Worm (Caenorhabditis elegans) whole organism, L4 larva: ENCODE measurements around the gene T01C8.2.

Experiments used
- D1046.2 ChIP-seq: fragments of 200-800 bp; sonication (Bioruptor generic); IDR thresholded peaks from 2 replicates; pipeline ENCODE4 v1.3.6; 2022; ENCODE audit warnings: missing genetic modification characterization, missing compliant biosample characterization
- F10B5.3 ChIP-seq: sonication (generic microtip); optimal IDR thresholded peaks from 2 replicates; lab custom pipeline; 2016; ENCODE audit warnings: mild to moderate bottlenecking, missing genetic modification characterization, missing compliant biosample characterization
- F26F4.8 ChIP-seq: fragments of 200-800 bp; sonication (Bioruptor generic); conservative IDR thresholded peaks from 2 replicates; pipeline ENCODE4 v1.3.6; 2022; ENCODE audit warnings: missing genetic modification characterization, missing compliant biosample characterization
- F37D6.2 ChIP-seq: sonication (generic microtip); optimal IDR thresholded peaks from 2 replicates; lab custom pipeline; 2016; ENCODE audit warnings: mild to moderate bottlenecking, missing genetic modification characterization, missing compliant biosample characterization
- F44E2.7 ChIP-seq: fragments of 200-800 bp; sonication (Bioruptor generic); IDR thresholded peaks from 2 replicates; pipeline ENCODE4 v2.1.2; 2022; ENCODE audit warnings: missing genetic modification characterization, missing compliant biosample characterization
- R02D3.7 ChIP-seq: fragments of 150-350 bp; sonication (generic microtip); optimal IDR thresholded peaks from 3 replicates; lab custom pipeline; 2014; ENCODE audit warnings: missing biosample characterization, missing genetic modification characterization
- Y48G9A.11 ChIP-seq: fragments of 200-800 bp; sonication (Bioruptor generic); IDR thresholded peaks from 2 replicates; pipeline ENCODE4 v1.3.6; 2022; ENCODE audit warnings: missing genetic modification reagents, missing genetic modification characterization, missing compliant biosample characterization
- Y75B8A.6 ChIP-seq: fragments of 200-800 bp; sonication (Bioruptor generic); IDR thresholded peaks from 2 replicates; pipeline ENCODE4 v1.3.6; 2022; ENCODE audit warnings: missing genetic modification reagents, missing genetic modification characterization, missing compliant biosample characterization
- ZK546.5 ChIP-seq, 2 experiments: sonication (generic microtip); optimal IDR thresholded peaks; 2 replicates each; lab custom pipeline; 2017; ENCODE audit warnings: missing biosample characterization in 2 of 2, missing genetic modification characterization in 2 of 2
- aha-1 ChIP-seq: fragments of 150-350 bp; peaks from one replicate; lab custom pipeline; 2014; ENCODE audit warnings: missing biosample characterization, missing genetic modification characterization
- aly-2 ChIP-seq: sonication (generic microtip); optimal IDR thresholded peaks from 2 replicates; lab custom pipeline; 2018; ENCODE audit warnings: missing biosample characterization, missing genetic modification characterization
- ama-1 ChIP-seq: fragments of 150-350 bp; optimal IDR thresholded peaks from 2 replicates; lab custom pipeline; 2014; ENCODE audit warnings: inconsistent platforms, mixed read lengths
- ceh-28 ChIP-seq: fragments of 150-350 bp; optimal IDR thresholded peaks from 2 replicates; lab custom pipeline; 2014; ENCODE audit warnings: missing biosample characterization, missing genetic modification reagents, missing genetic modification characterization
- ceh-32 ChIP-seq: sonication (generic microtip); optimal IDR thresholded peaks from 2 replicates; lab custom pipeline; 2016; ENCODE audit warnings: mild to moderate bottlenecking, missing genetic modification characterization, missing compliant biosample characterization; ENCODE audit not compliant: poor library complexity
- ceh-62 ChIP-seq: sonication (generic microtip); optimal IDR thresholded peaks from 2 replicates; lab custom pipeline; 2017; ENCODE audit warnings: missing biosample characterization, missing genetic modification characterization
- ces-1 ChIP-seq: fragments of 150-350 bp; sonication (generic microtip); optimal IDR thresholded peaks from 4 replicates; lab custom pipeline; 2014; ENCODE audit warnings: missing biosample characterization, missing genetic modification reagents, missing genetic modification characterization
- ctbp-1 ChIP-seq: fragments of 200-800 bp; sonication (Bioruptor generic); IDR thresholded peaks from 2 replicates; pipeline ENCODE4 v1.3.6; 2022; ENCODE audit warnings: missing genetic modification reagents, missing genetic modification characterization, missing compliant biosample characterization
- daf-12 ChIP-seq: fragments of 150-350 bp; optimal IDR thresholded peaks from 2 replicates; lab custom pipeline; 2014; ENCODE audit warnings: missing biosample characterization, missing genetic modification reagents, missing genetic modification characterization
- egl-43 ChIP-seq: fragments of 200-800 bp; sonication (Bioruptor generic); IDR thresholded peaks from 2 replicates; pipeline ENCODE4 v1.3.6; 2022; ENCODE audit warnings: missing genetic modification reagents, missing genetic modification characterization, missing compliant biosample characterization
- fkh-10 ChIP-seq: fragments of 150-350 bp; optimal IDR thresholded peaks from 2 replicates; lab custom pipeline; 2014; ENCODE audit warnings: missing biosample characterization, missing genetic modification reagents, missing genetic modification characterization
- gei-8 ChIP-seq: fragments of 200-800 bp; sonication (Bioruptor generic); optimal IDR thresholded peaks from 2 replicates; lab custom pipeline; 2018; ENCODE audit warnings: mild to moderate bottlenecking, missing genetic modification characterization, missing compliant biosample characterization
- hif-1 ChIP-seq, 2 experiments: sonication (generic microtip); optimal IDR thresholded peaks; 2 replicates each; lab custom pipeline; 2016 to 2017; ENCODE audit warnings: missing compliant biosample characterization in 2 of 2, missing genetic modification characterization in 2 of 2, missing genetic modification reagents in 2 of 2, missing genotype in 2 of 2, mild to moderate bottlenecking in 1 of 2
- lim-7 ChIP-seq: fragments of 200-800 bp; sonication (Bioruptor generic); IDR thresholded peaks from 2 replicates; pipeline ENCODE4 v1.3.6; 2022; ENCODE audit warnings: missing genetic modification characterization, missing compliant biosample characterization
- lin-1 ChIP-seq: fragments of 200-800 bp; sonication (Bioruptor generic); IDR thresholded peaks from 2 replicates; pipeline ENCODE4 v1.3.6; 2022; ENCODE audit warnings: missing genetic modification reagents, missing genetic modification characterization, missing compliant biosample characterization
- lin-13 ChIP-seq: fragments of 150-350 bp; optimal IDR thresholded peaks from 2 replicates; lab custom pipeline; 2014; ENCODE audit warnings: missing biosample characterization, missing genetic modification reagents, missing genetic modification characterization
- lin-15B ChIP-seq: fragments of 150-350 bp; sonication (generic microtip); optimal IDR thresholded peaks from 3 replicates; lab custom pipeline; 2014; ENCODE audit warnings: missing biosample characterization, missing genetic modification characterization
- lin-29 ChIP-seq: fragments of 200-800 bp; sonication (Bioruptor generic); IDR thresholded peaks from 2 replicates; pipeline ENCODE4 v1.3.6; 2022; ENCODE audit warnings: missing genetic modification reagents, missing genetic modification characterization, missing compliant biosample characterization
- madf-5 ChIP-seq, 2 experiments: fragments of 200-800 bp; sonication (Bioruptor generic); IDR thresholded peaks; 2 replicates each; pipeline ENCODE4 v1.3.6; 2022; ENCODE audit warnings: missing compliant biosample characterization in 2 of 2, missing genetic modification characterization in 2 of 2
- madf-9 ChIP-seq: fragments of 200-800 bp; sonication (Bioruptor generic); conservative IDR thresholded peaks from 2 replicates; pipeline ENCODE4 v1.3.6; 2022; ENCODE audit warnings: missing genetic modification reagents, missing genetic modification characterization, missing compliant biosample characterization
- mdl-1 ChIP-seq, 2 experiments: fragments of 150-350 bp in 1 of 2; sonication (generic microtip) in 1 of 2; optimal IDR thresholded peaks; 2 replicates each; lab custom pipeline; 2014 to 2017; ENCODE audit warnings: missing biosample characterization in 2 of 2, missing genetic modification characterization in 2 of 2
- mxl-2 ChIP-seq: fragments of 200-800 bp; sonication (Bioruptor generic); conservative IDR thresholded peaks from 2 replicates; pipeline ENCODE4 v1.3.6; 2022; ENCODE audit warnings: missing genetic modification reagents, missing genetic modification characterization, missing compliant biosample characterization
- nhr-10 ChIP-seq: fragments of 150-350 bp; optimal IDR thresholded peaks from 2 replicates; lab custom pipeline; 2014; ENCODE audit warnings: missing biosample characterization, missing genetic modification characterization
- nhr-111 ChIP-seq: fragments of 200-800 bp; sonication (Bioruptor generic); optimal IDR thresholded peaks from 2 replicates; lab custom pipeline; 2018; ENCODE audit warnings: mild to moderate bottlenecking, missing genetic modification characterization, missing compliant biosample characterization
- nhr-25 ChIP-seq: sonication (generic microtip); optimal IDR thresholded peaks from 2 replicates; lab custom pipeline; 2017; ENCODE audit warnings: missing genetic modification characterization, mild to moderate bottlenecking, missing compliant biosample characterization, antibody characterized with exemption, moderate library complexity, borderline replicate concordance; ENCODE audit not compliant: insufficient read depth
- nhr-28 ChIP-seq: fragments of 150-350 bp; optimal IDR thresholded peaks from 2 replicates; lab custom pipeline; 2014; ENCODE audit warnings: missing biosample characterization, missing genetic modification characterization
- nhr-42 ChIP-seq: fragments of 200-800 bp; sonication (Bioruptor generic); IDR thresholded peaks from 2 replicates; pipeline ENCODE4 v1.3.6; 2022; ENCODE audit warnings: missing genetic modification characterization, missing compliant biosample characterization
- nhr-48 ChIP-seq: sonication (generic microtip); optimal IDR thresholded peaks from 2 replicates; lab custom pipeline; 2016; ENCODE audit warnings: mild to moderate bottlenecking, missing genetic modification characterization, missing compliant biosample characterization
- nhr-76 ChIP-seq: fragments of 150-350 bp; optimal IDR thresholded peaks from 2 replicates; lab custom pipeline; 2014; ENCODE audit warnings: missing biosample characterization, missing genetic modification characterization
- nhr-77 ChIP-seq: fragments of 150-350 bp; optimal IDR thresholded peaks from 2 replicates; lab custom pipeline; 2014; ENCODE audit warnings: missing biosample characterization, missing genetic modification characterization
- pha-4 ChIP-seq, 2 experiments: fragments of 150-350 bp in 1 of 2; fragments of 200-800 bp in 1 of 2; sonication (Bioruptor generic) in 1 of 2; IDR thresholded peaks in 1 of 2; optimal IDR thresholded peaks in 1 of 2; 2 replicates each; pipeline versions ENCODE4 v1.3.6 to Lab custom; 2014 to 2022; ENCODE audit warnings: missing genetic modification characterization in 2 of 2, missing genetic modification reagents in 2 of 2, missing biosample characterization in 1 of 2, missing compliant biosample characterization in 1 of 2
- pqm-1 ChIP-seq: sonication (generic microtip); optimal IDR thresholded peaks from 2 replicates; lab custom pipeline; 2017; ENCODE audit warnings: missing biosample characterization, missing genetic modification characterization
- rbr-2 ChIP-seq: sonication (generic microtip); optimal IDR thresholded peaks from 2 replicates; lab custom pipeline; 2016; ENCODE audit warnings: missing genotype, missing genetic modification characterization, missing compliant biosample characterization
- sdz-12 ChIP-seq: fragments of 200-800 bp; sonication (Bioruptor generic); optimal IDR thresholded peaks from 2 replicates; lab custom pipeline; 2018; ENCODE audit warnings: mild to moderate bottlenecking, missing genetic modification characterization, missing compliant biosample characterization
- spr-1 ChIP-seq: sonication (generic microtip); optimal IDR thresholded peaks from 2 replicates; lab custom pipeline; 2016; ENCODE audit warnings: mild to moderate bottlenecking, missing genetic modification characterization, missing compliant biosample characterization
- tag-97 ChIP-seq: fragments of 200-800 bp; sonication (Bioruptor generic); IDR thresholded peaks from 2 replicates; pipeline ENCODE4 v1.3.6; 2022; ENCODE audit warnings: missing genetic modification characterization, missing compliant biosample characterization
- unc-62 ChIP-seq, 3 experiments: fragments of 150-350 bp in 1 of 3; sonication (generic microtip); optimal IDR thresholded peaks in 2 of 3; peaks in 1 of 3; 1 replicate in 1 of 3; 2 replicates in 2 of 3; lab custom pipeline; 2014 to 2017; ENCODE audit warnings: missing biosample characterization in 3 of 3, missing genetic modification characterization in 3 of 3, missing genetic modification reagents in 3 of 3, missing genotype in 1 of 3
- zag-1 ChIP-seq: fragments of 150-350 bp; optimal IDR thresholded peaks from 2 replicates; lab custom pipeline; 2014; ENCODE audit warnings: missing biosample characterization, missing genetic modification characterization
- zfp-2 ChIP-seq: sonication (generic microtip); optimal IDR thresholded peaks from 2 replicates; lab custom pipeline; 2016; ENCODE audit warnings: mild to moderate bottlenecking, missing genetic modification characterization, missing compliant biosample characterization
- zfp-3 ChIP-seq: fragments of 200-800 bp; sonication (Bioruptor generic); conservative IDR thresholded peaks from 2 replicates; pipeline ENCODE4 v1.3.6; 2022; ENCODE audit warnings: missing genetic modification reagents, missing genetic modification characterization, missing compliant biosample characterization

T01C8.2 gene

DNA sequence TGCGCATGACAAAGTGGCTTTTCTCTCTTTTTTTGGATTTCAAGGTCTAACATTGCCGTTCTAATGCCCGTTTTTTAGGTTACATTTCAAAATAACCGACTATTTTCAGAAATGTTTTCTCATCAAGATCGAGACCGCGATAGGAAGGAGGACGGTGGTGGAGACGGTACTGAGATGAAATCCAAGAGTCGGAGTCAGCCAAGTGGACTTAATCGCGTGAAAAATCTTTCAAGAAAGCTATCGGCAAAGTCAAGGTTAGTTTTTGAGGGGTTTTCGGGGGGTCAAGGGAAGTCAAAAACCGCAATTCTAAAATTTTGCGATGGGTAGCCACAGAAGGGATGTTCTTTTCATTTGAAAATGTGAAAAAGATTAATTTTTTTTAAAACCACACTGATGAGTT lies 9.7 kb downstream of the T01C8.2 start, which contains the start of gene aak-2:
aak-2 (plus strand) TSS at position 110 of the 400 bp plus-strand sequence.
- TF ChIP-seq nhr-77 (tag; lab: Kevin White, UChicago) (no peak), Y75B8A.6 (GFP tag; lab: Robert Waterston, UW) (no peak), lim-7 (no peak), nhr-28 (tag; lab: Kevin White, UChicago) (no peak), ceh-62 (tag; lab: Kevin White, UChicago) (no peak), ZK546.5 (tag; optimal IDR thresholded peaks at IDR 0.05; lab: Kevin White, UChicago) (no peak), unc-62 (GFP tag; optimal IDR thresholded peaks at IDR 0.05 in 1 of 2; lab: Kevin White, UChicago) (peak in 1 of 2 experiments; percentile 41), unc-62 (tag; optimal IDR thresholded peaks at IDR 0.05; lab: Kevin White, UChicago) (no peak), aha-1 (tag; lab: Kevin White, UChicago) (peak; percentile 15)

DNA sequence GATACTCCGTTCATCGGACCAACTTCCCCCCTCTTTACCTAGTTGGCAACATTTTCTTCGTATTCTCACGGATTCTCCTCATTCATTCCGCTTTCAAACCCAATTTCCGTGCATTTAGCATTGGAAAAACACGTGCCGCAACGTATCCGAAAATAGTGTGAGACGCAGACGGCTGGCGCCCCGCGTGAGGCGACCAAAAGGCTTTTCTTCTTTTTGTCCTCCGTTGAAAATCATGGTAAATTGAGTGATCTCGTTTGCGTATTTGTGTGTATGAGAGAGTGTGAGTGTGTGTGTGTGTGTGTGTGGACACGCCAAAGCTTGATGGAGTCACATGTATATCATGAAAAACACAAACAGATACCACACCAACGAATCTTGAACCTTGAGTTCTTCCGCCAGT lies 10.6 kb downstream of the T01C8.2 start:
- TF ChIP-seq madf-9 (no peak), R02D3.7 (tag; lab: Kevin White, UChicago) (no peak), zfp-2 (tag; lab: Kevin White, UChicago) (no peak), ctbp-1 (GFP tag; lab: Robert Waterston, UW) (peak; percentile 95), nhr-76 (tag; lab: Kevin White, UChicago) (no peak), daf-12 (tag; lab: Kevin White, UChicago) (no peak), fkh-10 (GFP tag; lab: Kevin White, UChicago) (peak; percentile 95), F37D6.2 (tag; lab: Kevin White, UChicago) (peak; percentile 76), gei-8 (GFP tag; lab: Kevin White, UChicago) (peak; percentile 82), madf-5 (GFP tag; IDR thresholded peaks at IDR 0.05; lab: Robert Waterston, UW) (no peak), spr-1 (tag; lab: Kevin White, UChicago) (peak; percentile 44), D1046.2 (0 out of 2 replicates have a peak, but pooled peaks have one; percentile 26), nhr-111 (GFP tag; lab: Kevin White, UChicago) (no peak), ceh-28 (tag; lab: Kevin White, UChicago) (no peak), Y48G9A.11 (GFP tag; lab: Robert Waterston, UW) (no peak), nhr-48 (tag; lab: Kevin White, UChicago) (peak; percentile 81), lin-1 (GFP tag; lab: Robert Waterston, UW) (peak; percentile 82), lin-29 (GFP tag; lab: Robert Waterston, UW) (0 out of 2 replicates have a peak, but pooled peaks have one; percentile 48), ceh-32 (tag; lab: Kevin White, UChicago) (no peak), rbr-2 (tag; lab: Kevin White, UChicago) (peak; percentile 91), ama-1 (peak; percentile 37), egl-43 (GFP tag; lab: Robert Waterston, UW) (peak; percentile 80), F10B5.3 (no peak), ces-1 (GFP tag; lab: Kevin White, UChicago) (peak; percentile 30), zag-1 (tag; lab: Kevin White, UChicago) (peak; percentile 25), F44E2.7 (GFP tag; lab: Robert Waterston, UW) (no peak), nhr-10 (peak; percentile 63), F26F4.8 (GFP tag; lab: Robert Waterston, UW) (no peak), hif-1 (tag; optimal IDR thresholded peaks at IDR 0.05; lab: Kevin White, UChicago) (peak; percentile 76 to 98), ZK546.5 (tag; optimal IDR thresholded peaks at IDR 0.05; lab: Kevin White, UChicago) (no peak), zfp-3 (GFP tag; lab: Robert Waterston, UW) (peak; percentile 64; the same call in 1 of the 2 replicates), pqm-1 (no peak), lin-15B (tag; lab: Kevin White, UChicago) (no peak), mdl-1 (tag; optimal IDR thresholded peaks at IDR 0.05; lab: Kevin White, UChicago) (peak; percentile 95 to 99), tag-97 (GFP tag; lab: Robert Waterston, UW) (no peak), lin-13 (GFP tag; lab: Kevin White, UChicago) (peak; percentile 86), pha-4 (GFP tag; IDR thresholded peaks at IDR 0.05; lab: Robert Waterston, UW) (peak; percentile 63), pha-4 (tag; optimal IDR thresholded peaks at IDR 0.05; lab: Kevin White, UChicago) (peak; percentile 56), mxl-2 (peak; percentile 84), nhr-25 (tag; lab: Kevin White, UChicago) (peak; percentile 2), sdz-12 (GFP tag; lab: Kevin White, UChicago) (no peak), aly-2 (tag; lab: Kevin White, UChicago) (no peak), lim-7 (no peak), nhr-42 (peak; percentile 73; the same call in 1 of the 2 replicates)
